Fruit fly (Drosophila melanogaster) Kc167 (cell line): ENCODE data around the gene CG13898.

Experiments
- Myc ChIP-seq: fragments of >200 bp; optimal IDR thresholded peaks from 2 replicates; lab custom pipeline; 2017; ENCODE audit warnings: missing external identifiers
- Sin3A ChIP-seq: fragments of >200 bp; optimal IDR thresholded peaks from 2 replicates; lab custom pipeline; 2018; ENCODE audit warnings: missing external identifiers
- h ChIP-seq: fragments of >200 bp; optimal IDR thresholded peaks from 3 replicates; lab custom pipeline; 2018; ENCODE audit warnings: missing external identifiers
- ttk ChIP-seq: sonication (Bioruptor generic); optimal IDR thresholded peaks from 2 replicates; lab custom pipeline; 2017; ENCODE audit warnings: missing external identifiers

DNA sequence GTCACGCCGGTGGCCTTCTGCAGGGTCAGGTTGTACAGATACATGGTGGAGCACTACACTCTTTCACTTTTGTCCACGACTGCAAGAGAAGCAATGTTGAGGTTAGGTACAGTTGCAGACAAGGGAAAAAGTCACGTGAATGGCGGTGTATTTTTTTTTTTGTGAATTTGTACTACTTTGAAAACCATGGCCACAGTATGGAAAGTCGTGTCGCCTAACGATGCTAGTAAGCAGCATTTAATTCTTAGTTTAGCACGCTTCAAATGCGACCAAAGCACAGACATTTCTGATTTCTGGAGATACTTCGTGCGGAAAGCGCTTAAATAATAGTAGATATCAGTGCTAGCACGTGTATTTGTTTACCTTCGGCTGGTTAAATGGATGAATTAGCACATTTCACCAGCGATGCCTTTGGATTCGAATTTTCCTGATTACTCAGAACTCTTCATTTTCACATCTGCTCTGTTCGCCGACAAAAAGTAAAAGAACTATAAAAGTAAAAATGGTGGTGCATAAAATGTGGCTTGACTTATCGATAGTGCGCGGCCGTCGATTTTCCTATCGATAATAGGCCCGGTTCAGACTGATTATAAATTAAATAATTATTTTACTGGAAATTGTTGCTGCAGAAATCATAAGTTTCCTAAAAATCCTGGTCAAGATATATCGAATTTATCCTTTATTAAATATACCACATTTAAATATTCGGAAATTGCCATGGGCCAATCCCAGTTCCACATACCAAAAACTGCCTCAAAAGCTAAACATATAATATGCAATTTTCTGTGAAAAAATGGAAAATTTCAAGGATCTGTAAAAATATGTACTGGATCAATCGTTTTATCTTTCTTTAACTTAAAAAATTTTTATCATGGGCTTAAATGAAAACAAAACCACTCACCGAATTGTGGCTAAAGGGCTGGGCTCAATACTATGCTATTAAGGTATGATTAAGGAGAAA, 29.3 kb upstream of the CG13898 start, which contains the start of gene Sf3b3:
- TF ChIP-seq h (lab: Kevin White, UChicago): no peak
- TF ChIP-seq Sin3A: no peak
- no peak for TF ChIP-seq ttk (lab: Kevin White, UChicago)
- no peak for TF ChIP-seq Myc (lab: Kevin White, UChicago)
